Fruit fly (Drosophila melanogaster): Measurements from ENCODE around the gene Ilp2.
"Not testable (repeated sequence)": the region's sequence is repeated elsewhere in the genome, so short reads cannot be mapped to it uniquely, and the experiment has no call there.

Gene Ilp2

DNA sequence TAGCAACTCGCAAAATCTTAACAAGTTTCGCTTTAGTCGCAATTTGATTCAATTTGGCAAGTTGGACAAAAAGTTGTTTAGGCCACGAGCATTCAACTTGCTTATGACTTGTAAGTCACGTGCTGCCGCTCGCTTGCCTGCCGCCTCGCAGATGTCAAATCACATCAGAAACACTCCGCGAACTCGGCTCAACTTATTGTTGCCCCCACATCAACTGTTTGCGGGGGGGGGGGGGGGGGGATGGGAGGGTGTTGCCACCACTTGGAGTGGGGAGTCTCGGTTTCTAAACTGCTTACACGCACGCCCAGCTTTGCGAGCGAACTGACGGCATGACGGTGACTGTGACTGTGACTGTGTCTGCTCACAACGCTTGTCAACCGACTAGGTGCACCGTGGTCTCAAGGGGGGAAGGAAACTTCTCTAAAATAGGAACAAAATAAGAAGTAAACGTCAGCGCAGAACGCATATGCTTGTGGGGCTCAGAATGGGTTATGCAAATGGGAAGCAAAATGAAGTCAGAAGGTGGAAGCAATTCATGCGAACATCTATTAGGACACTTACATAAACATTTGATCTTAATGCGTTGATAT lies 22.6 kb upstream of the Ilp2 start:
- TF ChIP-seq psq (optimal IDR thresholded peaks at IDR 0.05) (no peak), EcR (GFP tag; optimal IDR thresholded peaks at IDR 0.05) (no peak), Dll (optimal IDR thresholded peaks at IDR 0.05) (no peak), usp (GFP tag; optimal IDR thresholded peaks at IDR 0.05) (no peak), CG8478 (optimal IDR thresholded peaks at IDR 0.05) (no peak), pan (optimal IDR thresholded peaks at IDR 0.05) (no peak)

DNA sequence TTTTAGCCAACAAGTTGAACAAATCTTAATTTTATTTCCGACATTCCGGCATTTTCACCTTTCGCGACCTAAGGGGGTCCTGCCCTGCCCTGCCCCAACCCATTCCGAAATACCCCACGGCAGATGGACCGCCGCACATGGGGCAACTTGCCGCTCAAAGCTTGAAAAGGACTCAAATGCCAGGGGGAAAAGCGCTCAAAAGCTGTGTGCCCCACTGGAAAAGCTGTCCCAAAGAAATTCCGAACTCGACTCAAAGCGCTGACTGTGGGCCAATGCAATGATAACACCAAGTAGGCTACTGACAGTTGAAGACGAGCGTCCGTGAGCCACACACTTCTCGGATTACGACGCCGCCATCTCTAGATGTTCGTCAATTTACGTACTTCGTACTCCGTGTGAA lies 12.8 kb upstream of the Ilp2 start, which contains the start of gene CG32052:
TSS of gene CG32052 (plus strand) at position 301 of the 400 bp plus-strand sequence.
- no peak for TF ChIP-seq pan (optimal IDR thresholded peaks at IDR 0.05)
- no peak for TF ChIP-seq psq (optimal IDR thresholded peaks at IDR 0.05)
- TF ChIP-seq CG8478 (optimal IDR thresholded peaks at IDR 0.05) = no peak
- TF ChIP-seq Dll (optimal IDR thresholded peaks at IDR 0.05) = no peak
- TF ChIP-seq EcR (GFP tag; optimal IDR thresholded peaks at IDR 0.05) = no peak
- TF ChIP-seq usp (GFP tag; optimal IDR thresholded peaks at IDR 0.05) = no peak

DNA sequence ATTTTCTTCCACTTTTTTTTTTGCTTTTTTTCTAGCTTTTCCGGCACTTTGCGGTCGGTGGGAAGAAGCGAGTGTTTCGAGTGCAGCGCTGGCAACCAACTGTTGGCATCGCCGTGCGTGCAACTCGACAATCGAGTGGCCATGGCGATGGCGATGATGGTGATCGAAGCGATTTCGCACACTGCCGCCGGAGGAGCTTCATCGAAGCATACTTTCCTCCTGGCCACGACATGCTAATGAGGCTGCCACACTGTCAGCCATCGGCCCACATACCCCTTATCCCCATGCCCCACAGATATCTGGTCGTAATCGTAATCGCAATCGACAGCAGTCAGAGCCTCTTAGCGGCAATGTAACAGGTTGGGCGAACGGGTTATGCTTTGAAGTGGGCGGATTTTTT lies 1.9 kb upstream of the Ilp2 start, which contains the start of gene Zasp67:
TSS of gene Zasp67 (minus strand) at position 101 of the 400 bp plus-strand sequence.
- no peak for TF ChIP-seq Dll (optimal IDR thresholded peaks at IDR 0.05)
- no peak for TF ChIP-seq CG8478 (optimal IDR thresholded peaks at IDR 0.05)
- no peak for TF ChIP-seq psq (optimal IDR thresholded peaks at IDR 0.05)
- TF ChIP-seq EcR (GFP tag; optimal IDR thresholded peaks at IDR 0.05) = no peak
- no peak for TF ChIP-seq usp (GFP tag; optimal IDR thresholded peaks at IDR 0.05)
- no peak for TF ChIP-seq pan (optimal IDR thresholded peaks at IDR 0.05)

DNA sequence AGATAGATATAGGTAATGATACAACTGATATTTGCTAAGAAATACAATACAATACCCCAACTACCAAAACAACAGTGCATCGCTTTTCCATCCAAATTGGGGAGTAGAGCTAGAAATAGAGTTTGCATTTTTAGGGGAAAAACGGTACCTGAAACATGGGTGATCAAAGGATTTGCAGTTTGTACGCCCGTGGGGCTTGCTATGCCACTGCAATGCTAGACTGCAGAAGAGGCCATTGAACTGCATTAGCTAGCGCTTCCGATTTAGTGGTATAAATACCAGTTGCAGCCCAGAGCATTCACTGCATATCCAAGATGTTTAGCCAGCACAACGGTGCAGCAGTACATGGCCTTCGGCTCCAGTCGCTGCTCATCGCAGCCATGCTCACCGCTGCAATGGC lies 1.4 kb upstream of the Ilp2 start, which contains the start of gene Ilp1:
TSS of gene Ilp1 (plus strand) at position 301 of the 400 bp plus-strand sequence.
- not testable (repeated sequence) for TF ChIP-seq pan (optimal IDR thresholded peaks at IDR 0.05); EcR (GFP tag; optimal IDR thresholded peaks at IDR 0.05); usp (GFP tag; optimal IDR thresholded peaks at IDR 0.05)

DNA sequence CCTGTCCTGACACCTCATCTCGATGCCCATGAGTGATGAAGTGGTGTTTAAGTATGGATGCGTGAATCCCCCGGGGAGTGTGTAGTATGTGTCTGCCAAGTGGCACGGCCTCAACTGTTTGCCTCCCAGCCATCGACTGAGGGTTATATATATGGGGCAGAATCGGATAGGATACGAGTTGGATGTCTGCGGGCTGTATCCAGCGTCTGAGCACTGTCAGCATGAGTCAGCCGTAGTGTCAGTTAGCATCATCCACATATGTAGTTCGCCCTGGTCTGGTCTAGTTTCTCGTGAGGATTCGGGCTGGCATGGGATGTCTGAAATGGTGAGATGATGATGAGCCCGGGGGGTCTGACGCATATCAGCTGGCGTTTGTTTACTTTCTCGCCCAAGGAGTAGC lies 2.5 kb downstream of the Ilp2 start, which contains the start of gene Ilp3:
TSS of gene Ilp3 (minus strand) at position 101 of the 400 bp plus-strand sequence.
- no peak for TF ChIP-seq EcR (GFP tag; optimal IDR thresholded peaks at IDR 0.05)
- TF ChIP-seq psq (optimal IDR thresholded peaks at IDR 0.05) = no peak
- no peak for TF ChIP-seq Dll (optimal IDR thresholded peaks at IDR 0.05)
- TF ChIP-seq pan (optimal IDR thresholded peaks at IDR 0.05) = no peak
- no peak for TF ChIP-seq CG8478 (optimal IDR thresholded peaks at IDR 0.05)
- no peak for TF ChIP-seq usp (GFP tag; optimal IDR thresholded peaks at IDR 0.05)

DNA sequence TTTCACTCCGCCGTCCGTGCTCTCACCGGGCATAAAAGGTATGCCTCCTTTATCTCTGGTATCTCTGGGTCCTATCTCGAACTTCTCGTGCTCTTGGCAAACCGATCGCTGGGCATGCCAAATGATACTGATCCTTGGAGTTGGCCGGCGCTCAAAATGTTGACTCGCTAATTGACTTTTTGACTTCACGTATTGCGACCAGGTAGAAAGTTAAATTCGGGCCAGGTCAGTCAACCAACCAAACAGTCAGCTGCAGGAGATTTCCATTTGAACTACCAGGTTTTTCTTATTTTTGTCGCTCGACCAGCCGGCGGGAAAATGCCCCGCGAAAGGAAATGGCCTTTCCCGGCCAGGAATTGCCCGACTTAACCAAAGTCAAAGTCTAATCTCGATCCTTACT lies 4.6 kb downstream of the Ilp2 start, which contains the start of gene Ilp4:
TSS of gene Ilp4 (minus strand) at position 139 of the 400 bp plus-strand sequence.
- no peak for TF ChIP-seq Dll (optimal IDR thresholded peaks at IDR 0.05)
- no peak for TF ChIP-seq usp (GFP tag; optimal IDR thresholded peaks at IDR 0.05)
- no peak for TF ChIP-seq psq (optimal IDR thresholded peaks at IDR 0.05)
- TF ChIP-seq EcR (GFP tag; optimal IDR thresholded peaks at IDR 0.05) = no peak
- TF ChIP-seq CG8478 (optimal IDR thresholded peaks at IDR 0.05) = no peak
- no peak for TF ChIP-seq pan (optimal IDR thresholded peaks at IDR 0.05)

DNA sequence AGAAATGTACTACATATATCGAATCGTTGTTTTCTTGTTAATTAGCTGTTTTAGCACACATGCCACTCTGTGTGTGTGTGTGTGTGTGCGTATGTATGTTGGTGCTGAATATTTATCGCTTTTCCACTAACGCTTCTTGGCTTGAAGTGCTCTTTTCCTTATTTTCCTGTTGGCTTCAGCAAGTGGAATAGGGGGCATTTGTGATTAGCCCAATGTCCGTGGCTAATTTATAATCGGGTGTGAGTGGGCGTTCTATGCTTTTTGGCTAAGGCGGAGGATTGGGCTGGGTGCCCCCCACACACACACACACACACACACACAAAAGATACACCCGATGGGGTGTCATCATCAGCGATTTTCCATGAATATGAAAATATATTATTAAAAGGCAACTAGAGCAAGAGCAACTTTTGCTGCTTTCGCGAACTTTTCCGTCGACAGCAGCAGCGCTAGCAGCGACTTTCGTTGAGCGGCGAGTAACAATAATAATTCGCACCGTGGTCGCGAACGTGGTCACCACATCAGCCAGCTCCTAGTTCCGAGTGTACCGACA lies 13.9 kb downstream of the Ilp2 start, which contains the start of gene CG43897:
TSS of gene CG43897 (plus strand) at position 503 of the 553 bp plus-strand sequence.
- no peak for TF ChIP-seq pan (optimal IDR thresholded peaks at IDR 0.05)
- TF ChIP-seq EcR (GFP tag; optimal IDR thresholded peaks at IDR 0.05) = no peak
- no peak for TF ChIP-seq Dll (optimal IDR thresholded peaks at IDR 0.05)

DNA sequence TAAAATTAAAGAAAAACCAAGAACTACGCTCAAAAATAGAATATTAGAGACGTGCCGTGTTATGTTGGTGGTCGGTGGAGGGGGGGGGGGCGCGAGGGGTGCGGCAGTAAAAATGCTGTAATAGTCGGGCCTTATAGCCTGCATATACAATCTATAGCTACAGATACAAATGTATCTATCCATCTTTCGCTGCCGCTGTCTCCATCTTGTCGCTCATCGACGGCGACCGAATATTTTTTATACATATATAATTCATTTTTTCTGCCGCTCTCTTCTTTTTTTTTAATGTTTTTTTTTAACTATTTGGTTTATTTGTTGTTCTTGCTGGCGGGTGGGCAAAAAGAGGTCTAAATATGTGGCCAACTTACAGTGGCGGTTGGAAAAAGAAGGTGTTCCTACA lies 15.1 kb downstream of the Ilp2 start:
- TF ChIP-seq usp (GFP tag; optimal IDR thresholded peaks at IDR 0.05) (no peak), psq (optimal IDR thresholded peaks at IDR 0.05) (no peak), Dll (optimal IDR thresholded peaks at IDR 0.05) (no peak), CG8478 (optimal IDR thresholded peaks at IDR 0.05) (no peak), pan (optimal IDR thresholded peaks at IDR 0.05) (no peak), EcR (GFP tag; optimal IDR thresholded peaks at IDR 0.05) (no peak)

DNA sequence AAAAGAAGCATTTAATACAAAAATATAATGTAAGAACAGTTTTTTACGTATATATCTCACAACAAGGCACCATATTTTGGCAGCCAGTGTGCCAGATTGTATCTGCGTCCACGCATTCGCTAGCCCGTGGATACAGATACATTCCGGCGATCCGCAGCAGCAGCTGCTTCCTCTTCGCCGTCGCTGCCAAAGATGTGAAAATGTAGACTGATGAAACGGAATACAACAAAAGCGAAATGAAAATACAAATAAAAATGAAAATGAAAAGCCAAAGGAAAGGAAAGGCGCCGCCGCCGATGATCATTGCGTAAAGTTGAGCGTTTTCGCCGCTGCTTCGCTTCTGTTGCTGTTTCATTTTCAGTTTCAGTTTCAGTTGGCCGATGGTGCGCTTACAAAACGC lies 16.2 kb downstream of the Ilp2 start:
- TF ChIP-seq EcR (GFP tag; optimal IDR thresholded peaks at IDR 0.05) (no peak), Dll (optimal IDR thresholded peaks at IDR 0.05) (no peak), pan (optimal IDR thresholded peaks at IDR 0.05) (no peak), CG8478 (optimal IDR thresholded peaks at IDR 0.05) (no peak), usp (GFP tag; optimal IDR thresholded peaks at IDR 0.05) (no peak), psq (optimal IDR thresholded peaks at IDR 0.05) (no peak)

DNA sequence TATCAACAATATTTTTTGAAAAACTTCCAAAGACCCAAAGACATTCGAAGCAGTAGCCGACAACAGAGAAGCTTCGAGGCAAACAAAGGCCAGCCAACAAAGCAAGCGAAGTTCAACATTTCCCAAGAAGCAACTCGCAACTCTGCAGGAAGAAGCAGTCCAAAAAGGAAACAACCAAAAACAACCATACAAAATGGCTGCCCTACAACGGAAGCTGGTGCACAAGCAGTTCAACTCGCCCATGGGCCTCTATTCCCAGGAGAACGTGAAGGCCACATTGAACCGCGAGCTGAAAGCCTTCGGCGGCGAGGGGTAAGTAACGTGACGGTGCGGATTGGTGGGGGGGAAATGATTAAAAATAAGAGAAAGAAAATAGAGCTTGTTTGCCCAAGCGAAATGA lies 20.8 kb downstream of the Ilp2 start:
- TF ChIP-seq CG8478 (optimal IDR thresholded peaks at IDR 0.05) (no peak), Dll (optimal IDR thresholded peaks at IDR 0.05) (no peak), pan (optimal IDR thresholded peaks at IDR 0.05) (no peak), usp (GFP tag; optimal IDR thresholded peaks at IDR 0.05) (no peak), EcR (GFP tag; optimal IDR thresholded peaks at IDR 0.05) (no peak)

DNA sequence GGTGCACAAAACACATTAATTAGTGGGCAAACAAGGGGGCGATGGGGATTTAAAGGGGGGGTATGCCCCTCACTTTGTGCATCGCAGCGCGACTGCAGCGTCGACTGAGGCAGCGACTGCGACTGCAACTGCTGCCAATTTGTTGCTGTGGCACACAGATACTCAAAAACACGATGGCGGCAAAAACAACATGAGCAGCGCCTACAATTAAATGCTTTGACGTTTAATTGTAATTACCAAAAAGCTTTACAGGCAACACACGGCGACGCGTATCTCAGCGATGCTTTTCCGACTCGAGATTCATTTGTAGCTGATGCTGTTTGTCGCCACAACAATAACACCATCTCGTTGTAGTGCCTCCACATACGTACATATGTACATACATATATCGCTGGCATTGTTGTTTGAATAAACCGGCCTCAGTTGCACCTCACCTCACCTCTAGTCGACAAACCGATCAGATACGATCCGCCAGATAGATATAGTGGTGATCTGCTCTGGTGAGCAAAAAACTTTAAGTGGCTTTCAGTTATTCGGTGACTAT lies 21.7 kb downstream of the Ilp2 start:
- TF ChIP-seq EcR (GFP tag; optimal IDR thresholded peaks at IDR 0.05) = no peak
- TF ChIP-seq Dll (optimal IDR thresholded peaks at IDR 0.05) = no peak
- TF ChIP-seq psq (optimal IDR thresholded peaks at IDR 0.05) = no peak
- TF ChIP-seq pan (optimal IDR thresholded peaks at IDR 0.05) = no peak
- no peak for TF ChIP-seq CG8478 (optimal IDR thresholded peaks at IDR 0.05)
- no peak for TF ChIP-seq usp (GFP tag; optimal IDR thresholded peaks at IDR 0.05)

DNA sequence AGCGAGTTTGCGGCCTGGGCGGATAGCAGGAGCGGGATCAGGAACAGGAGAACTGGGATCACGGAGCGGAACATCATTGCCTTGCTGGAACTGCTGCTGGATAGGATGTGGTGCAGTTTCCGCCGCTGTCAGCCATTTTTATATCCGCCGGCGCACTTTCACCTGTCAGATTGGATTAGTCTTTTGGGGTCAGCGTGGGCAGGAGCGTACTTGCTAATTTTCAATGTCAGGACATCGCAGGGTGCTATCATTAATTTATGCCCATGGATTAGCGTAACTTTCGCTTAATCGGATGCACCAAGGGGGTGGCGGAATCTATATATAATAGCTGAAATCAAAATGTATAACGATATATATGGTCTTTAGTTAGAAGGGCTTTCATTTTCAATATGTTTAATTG lies 24.3 kb downstream of the Ilp2 start, which contains the start of gene Ilp5:
TSS of gene Ilp5 (minus strand) at position 101 of the 400 bp plus-strand sequence.
- TF ChIP-seq pan (optimal IDR thresholded peaks at IDR 0.05) (no peak), usp (GFP tag; optimal IDR thresholded peaks at IDR 0.05) (no peak), EcR (GFP tag; optimal IDR thresholded peaks at IDR 0.05) (no peak)

Measured in whole organism.